Worm (Caenorhabditis elegans) whole organism, early embryonic: Measurements from ENCODE around the gene pbo-1.
A peak's percentile ranks its signal among the peaks of the same experiment; 100 is the strongest.

Source experiments
- B0310.2 ChIP-seq: sonication (generic microtip); optimal IDR thresholded peaks from 2 replicates; lab custom pipeline; 2016; ENCODE audit warnings: mild to moderate bottlenecking, missing genetic modification characterization, missing compliant biosample characterization
- F13C5.2 ChIP-seq: sonication (generic microtip); optimal IDR thresholded peaks from 2 replicates; lab custom pipeline; 2017; ENCODE audit warnings: mild to moderate bottlenecking, missing genetic modification characterization, inconsistent platforms, missing compliant biosample characterization
- aly-1 ChIP-seq: sonication (generic microtip); optimal IDR thresholded peaks from 2 replicates; lab custom pipeline; 2016; ENCODE audit warnings: missing genetic modification characterization, missing compliant biosample characterization
- ama-1 ChIP-seq: fragments of 150-350 bp; optimal IDR thresholded peaks from 2 replicates; lab custom pipeline; 2014
- ceh-13 ChIP-seq: fragments of 200-800 bp; sonication (Bioruptor generic); optimal IDR thresholded peaks from 2 replicates; lab custom pipeline; 2018; ENCODE audit warnings: mild to moderate bottlenecking, missing genetic modification characterization, missing compliant biosample characterization
- ceh-36 ChIP-seq: sonication (generic microtip); optimal IDR thresholded peaks from 2 replicates; lab custom pipeline; 2016; ENCODE audit warnings: missing genetic modification characterization, inconsistent platforms, missing compliant biosample characterization
- ets-7 ChIP-seq: sonication (generic microtip); optimal IDR thresholded peaks from 2 replicates; lab custom pipeline; 2016; ENCODE audit warnings: missing genotype, missing genetic modification characterization, missing compliant biosample characterization
- flt-1 ChIP-seq: fragments of 200-800 bp; sonication (Bioruptor generic); IDR thresholded peaks from 2 replicates; pipeline ENCODE4 v1.3.6; 2022; ENCODE audit warnings: missing genetic modification characterization, missing compliant biosample characterization
- hmbx-1 ChIP-seq: sonication (generic microtip); optimal IDR thresholded peaks from 2 replicates; lab custom pipeline; 2016; ENCODE audit warnings: mild to moderate bottlenecking, missing genetic modification characterization, missing compliant biosample characterization
- hmg-4 ChIP-seq: fragments of 200-800 bp; sonication (Bioruptor generic); optimal IDR thresholded peaks from 2 replicates; lab custom pipeline; 2018; ENCODE audit warnings: mild to moderate bottlenecking, missing genetic modification characterization, missing compliant biosample characterization
- hnd-1 ChIP-seq: sonication (generic microtip); optimal IDR thresholded peaks from 2 replicates; lab custom pipeline; 2016; ENCODE audit warnings: missing genetic modification characterization, missing compliant biosample characterization
- pes-1 ChIP-seq: fragments of 200-800 bp; sonication (Bioruptor generic); IDR thresholded peaks from 2 replicates; pipeline ENCODE4 v1.3.6; 2022; ENCODE audit warnings: missing genetic modification reagents, missing genetic modification characterization, missing compliant biosample characterization
- scrt-1 ChIP-seq: fragments of 200-800 bp; sonication (Bioruptor generic); IDR thresholded peaks from 2 replicates; pipeline ENCODE4 v1.3.6; 2022; ENCODE audit warnings: missing genetic modification characterization, missing compliant biosample characterization
- sea-1 ChIP-seq: fragments of 200-800 bp; sonication (Bioruptor generic); conservative IDR thresholded peaks from 2 replicates; pipeline ENCODE4 v1.3.6; 2022; ENCODE audit warnings: missing genetic modification characterization, missing compliant biosample characterization
- tbx-11 ChIP-seq: fragments of 200-800 bp; sonication (Bioruptor generic); IDR thresholded peaks from 2 replicates; pipeline ENCODE4 v1.3.6; 2022; ENCODE audit warnings: missing genetic modification characterization, missing compliant biosample characterization
- tbx-37 ChIP-seq: fragments of 200-800 bp; sonication (Bioruptor generic); conservative IDR thresholded peaks from 2 replicates; pipeline ENCODE4 v1.3.6; 2022; ENCODE audit warnings: missing genetic modification reagents, missing genetic modification characterization, missing compliant biosample characterization
- tra-4 ChIP-seq: sonication (generic microtip); optimal IDR thresholded peaks from 2 replicates; lab custom pipeline; 2017; ENCODE audit warnings: missing genetic modification characterization, missing compliant biosample characterization

The pbo-1 gene

DNA sequence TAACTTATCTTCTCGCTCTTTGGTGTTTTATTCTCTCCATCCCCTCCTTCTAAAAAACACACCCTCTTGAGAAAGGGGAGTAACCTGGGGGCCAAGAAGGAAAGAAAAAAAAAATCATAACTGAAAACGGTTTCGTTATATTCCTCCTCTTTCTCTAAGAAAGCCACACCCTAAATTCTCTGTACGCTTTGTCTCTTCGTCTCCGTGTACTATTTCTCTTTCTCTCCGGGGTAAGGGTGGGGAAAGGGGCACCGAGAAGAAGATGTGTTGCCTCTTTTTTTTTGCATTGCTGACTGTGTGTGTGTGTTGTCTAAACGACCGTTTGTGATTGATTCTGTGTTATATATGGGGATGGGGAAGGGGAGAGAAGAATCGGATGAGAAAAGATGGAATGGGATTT, 30.1 kb downstream of the pbo-1 start:
- TF ChIP-seq scrt-1 (no peak), ama-1 (lab: Kevin White, UChicago) (no peak), tbx-37 (GFP tag; lab: Robert Waterston, UW) (no peak), pes-1 (GFP tag; lab: Robert Waterston, UW) (no peak), hnd-1 (no peak), hmbx-1 (tag; lab: Kevin White, UChicago) (no peak), tra-4 (tag; lab: Kevin White, UChicago) (no peak), ets-7 (no peak)

DNA sequence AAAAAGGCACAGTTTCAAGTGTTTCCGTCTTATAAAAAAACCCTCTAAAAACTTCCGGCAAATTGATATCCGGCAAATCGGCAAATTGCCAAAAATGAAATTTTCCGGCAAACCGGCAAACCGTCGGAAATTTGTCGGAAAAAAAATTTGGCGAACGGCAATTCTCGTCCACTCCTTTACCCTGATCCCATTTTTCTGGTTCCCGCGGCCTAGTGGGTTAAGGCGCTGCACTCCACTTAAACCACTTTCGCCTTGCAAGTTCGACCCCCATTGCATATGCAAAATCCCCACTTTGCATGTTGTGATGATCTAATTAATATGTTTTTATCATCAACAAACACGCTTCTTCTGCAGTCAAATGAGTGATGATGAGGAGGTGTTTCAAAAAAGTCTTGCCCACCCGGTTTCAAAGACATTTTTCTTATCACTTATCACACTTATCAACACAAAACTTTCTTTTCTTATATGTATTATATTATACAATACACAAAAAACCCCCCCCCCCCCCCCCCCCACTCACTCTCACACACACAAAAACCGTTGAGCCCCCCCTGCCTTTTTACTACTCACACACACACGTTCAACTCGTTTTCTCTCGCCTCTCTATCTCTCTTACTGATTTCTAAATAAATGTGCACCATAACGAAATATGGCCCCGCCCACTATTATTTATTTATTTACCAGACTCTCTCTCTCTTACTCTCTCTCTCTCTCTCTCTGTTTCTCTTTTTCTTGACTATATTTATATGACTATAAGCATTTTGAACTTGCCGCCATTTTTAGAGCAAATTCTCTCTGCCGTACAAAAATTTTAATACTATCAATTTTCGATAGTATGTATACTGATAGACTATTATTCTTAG, 33.3 kb downstream of the pbo-1 start:
- TF ChIP-seq ceh-36 (tag; lab: Kevin White, UChicago) = no peak
- TF ChIP-seq ets-7 = no peak
- no peak for TF ChIP-seq sea-1
- no peak for TF ChIP-seq F13C5.2 (tag; lab: Kevin White, UChicago)
- no peak for TF ChIP-seq tbx-37 (GFP tag; lab: Robert Waterston, UW)
- no peak for TF ChIP-seq tbx-11 (GFP tag; lab: Robert Waterston, UW)
- no peak for TF ChIP-seq flt-1 (GFP tag; lab: Robert Waterston, UW)
- TF ChIP-seq tra-4 (tag; lab: Kevin White, UChicago) = no peak
- no peak for TF ChIP-seq hmg-4 (GFP tag; lab: Kevin White, UChicago)
- TF ChIP-seq hmbx-1 (tag; lab: Kevin White, UChicago) = no peak
- TF ChIP-seq ceh-13 (GFP tag; lab: Kevin White, UChicago) = no peak
- TF ChIP-seq B0310.2 = no peak
- TF ChIP-seq aly-1 = no peak
- TF ChIP-seq pes-1 (GFP tag; lab: Robert Waterston, UW) = no peak
- no peak for TF ChIP-seq hnd-1
- no peak for TF ChIP-seq ama-1 (lab: Kevin White, UChicago)
- no peak for TF ChIP-seq scrt-1

DNA sequence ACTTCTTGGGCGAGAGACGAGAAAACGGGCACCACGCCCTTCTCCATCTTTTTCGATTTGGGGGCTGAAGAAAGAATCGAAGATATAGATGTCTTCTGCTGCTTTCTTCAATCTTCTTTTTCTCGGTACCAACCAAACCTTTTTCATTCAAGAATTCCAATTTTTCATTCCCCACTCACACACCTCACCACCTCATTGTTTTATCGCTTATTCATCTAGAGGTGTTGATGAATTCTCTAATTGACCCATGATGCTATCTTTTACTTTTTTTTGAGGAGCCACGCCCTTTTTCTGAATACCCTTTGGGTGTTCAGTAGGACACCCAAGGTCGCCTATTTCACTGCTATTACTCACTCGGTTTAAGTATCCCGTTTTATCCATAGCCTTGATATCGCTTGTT, 34.7 kb downstream of the pbo-1 start:
- TF ChIP-seq pes-1 (GFP tag; lab: Robert Waterston, UW) (no peak), tbx-37 (GFP tag; lab: Robert Waterston, UW) (no peak), ceh-13 (GFP tag; lab: Kevin White, UChicago) (no peak), tra-4 (tag; lab: Kevin White, UChicago) (no peak)

DNA sequence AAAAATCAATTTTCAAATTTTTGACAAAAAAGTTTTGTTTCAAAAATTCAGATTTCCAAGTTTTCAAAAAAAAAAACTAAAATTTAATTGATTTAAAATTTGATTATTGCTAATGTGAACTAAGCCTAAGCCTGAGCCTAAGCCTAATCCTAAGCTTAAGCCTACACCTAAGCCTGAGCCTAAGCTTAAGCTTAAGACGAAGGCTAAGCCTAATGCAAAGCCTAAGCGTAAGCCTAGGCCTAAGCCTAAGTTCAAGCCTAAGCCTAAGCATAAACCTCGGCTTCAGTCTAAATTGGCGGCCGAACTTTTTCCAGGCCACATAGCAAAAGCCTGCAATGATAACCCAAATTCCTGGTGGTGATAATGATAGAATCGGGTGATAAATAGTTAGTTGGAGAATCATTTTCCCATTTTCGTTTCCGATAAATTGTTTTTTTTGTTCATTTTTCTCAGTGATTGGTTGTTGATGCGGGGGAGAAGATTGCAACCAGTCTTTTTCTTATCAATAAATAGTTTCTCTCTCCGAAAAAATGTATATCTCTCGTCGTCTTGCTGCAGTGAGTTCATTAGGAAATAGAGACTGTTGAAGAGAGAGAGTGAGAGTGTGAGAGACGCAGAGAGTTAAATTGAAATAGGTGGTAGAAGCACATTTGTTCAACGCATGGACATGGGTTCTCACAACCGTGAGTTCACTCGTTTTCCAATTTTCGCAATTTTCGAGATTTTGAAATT, 38.9 kb downstream of the pbo-1 start:
- peak; percentile 47 for TF ChIP-seq ceh-36 (tag; lab: Kevin White, UChicago)
- TF ChIP-seq hnd-1 = no peak

DNA sequence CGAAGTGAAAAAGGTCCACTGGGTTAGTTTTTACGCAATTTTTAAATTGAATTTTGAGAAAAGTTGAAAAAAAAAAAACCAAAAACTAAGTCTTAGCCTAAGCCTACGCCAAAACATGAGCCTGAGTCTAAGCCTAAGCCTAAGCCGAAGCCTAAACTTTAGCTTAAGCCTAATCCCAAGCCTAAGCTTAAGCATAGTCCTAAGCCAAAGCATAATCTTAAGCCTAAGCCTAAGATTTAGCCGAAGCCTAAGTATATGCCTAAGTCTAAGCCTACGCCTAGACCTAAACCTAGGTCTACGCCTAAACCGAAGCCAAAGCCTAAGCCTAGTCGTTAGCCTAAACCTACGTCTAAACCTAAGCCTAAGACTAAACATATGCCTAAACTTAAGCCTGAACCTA, 44.6 kb downstream of the pbo-1 start:
- TF ChIP-seq scrt-1 (no peak), aly-1 (no peak), ceh-36 (tag; lab: Kevin White, UChicago) (peak; percentile 52)

DNA sequence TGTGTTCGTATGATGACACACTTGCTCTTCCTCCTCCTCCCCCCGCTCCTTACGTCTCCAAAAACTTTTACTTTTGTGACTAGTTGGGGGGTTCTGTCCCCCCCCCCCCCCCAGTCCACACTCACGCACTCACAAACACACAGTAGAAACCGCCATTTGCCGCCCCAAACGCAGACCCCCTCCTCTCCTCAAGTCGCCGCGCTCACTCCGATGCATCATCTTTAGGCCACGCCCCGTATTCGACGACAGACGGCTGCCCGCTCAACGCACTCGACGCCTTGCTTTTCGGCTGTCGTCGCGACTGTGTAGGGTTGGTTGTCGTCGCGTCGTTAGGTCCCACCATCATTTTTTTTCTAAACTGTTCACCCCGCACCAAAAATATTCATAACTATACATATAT, 50.1 kb downstream of the pbo-1 start, which contains the start of gene zmp-2:
Gene zmp-2, plus strand, starts transcription at position 247 of the 400 bp plus-strand sequence.
- no peak for TF ChIP-seq tbx-37 (GFP tag; lab: Robert Waterston, UW)
- no peak for TF ChIP-seq ceh-36 (tag; lab: Kevin White, UChicago)
- TF ChIP-seq sea-1 = no peak
- TF ChIP-seq F13C5.2 (tag; lab: Kevin White, UChicago) = no peak
- TF ChIP-seq hmg-4 (GFP tag; lab: Kevin White, UChicago) = no peak
- no peak for TF ChIP-seq B0310.2
- TF ChIP-seq hnd-1 = no peak
- no peak for TF ChIP-seq tra-4 (tag; lab: Kevin White, UChicago)

DNA sequence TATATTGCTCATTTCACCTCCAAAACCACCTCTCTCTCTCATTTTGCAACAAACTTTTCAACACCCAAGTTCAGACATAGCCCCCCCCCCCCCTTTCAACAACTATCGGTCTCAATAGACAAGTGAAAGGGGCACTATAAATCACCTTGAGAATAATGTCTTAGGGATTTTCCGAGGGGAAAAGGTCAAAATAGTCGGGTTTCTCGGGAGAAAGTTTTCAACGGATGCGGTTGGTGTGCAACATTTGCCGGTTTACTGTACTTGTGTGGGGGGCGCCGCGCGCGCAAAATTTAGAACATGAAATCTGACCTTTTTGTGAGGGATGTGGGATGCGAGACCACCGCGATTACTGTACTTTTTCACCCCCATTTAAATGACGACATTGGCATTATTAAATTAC, 51.7 kb downstream of the pbo-1 start:
- TF ChIP-seq ceh-13 (GFP tag; lab: Kevin White, UChicago) = no peak
- TF ChIP-seq ama-1 (lab: Kevin White, UChicago) = no peak
- TF ChIP-seq B0310.2 = no peak
- TF ChIP-seq scrt-1 = no peak
- TF ChIP-seq hnd-1 = no peak
- no peak for TF ChIP-seq hmbx-1 (tag; lab: Kevin White, UChicago)
- TF ChIP-seq tbx-11 (GFP tag; lab: Robert Waterston, UW) = no peak
- TF ChIP-seq pes-1 (GFP tag; lab: Robert Waterston, UW) = no peak
- TF ChIP-seq F13C5.2 (tag; lab: Kevin White, UChicago) = no peak
- no peak for TF ChIP-seq ceh-36 (tag; lab: Kevin White, UChicago)
- TF ChIP-seq flt-1 (GFP tag; lab: Robert Waterston, UW) = no peak
- TF ChIP-seq tbx-37 (GFP tag; lab: Robert Waterston, UW) = no peak
- no peak for TF ChIP-seq hmg-4 (GFP tag; lab: Kevin White, UChicago)
- no peak for TF ChIP-seq sea-1
- no peak for TF ChIP-seq tra-4 (tag; lab: Kevin White, UChicago)
- no peak for TF ChIP-seq aly-1
- no peak for TF ChIP-seq ets-7

DNA sequence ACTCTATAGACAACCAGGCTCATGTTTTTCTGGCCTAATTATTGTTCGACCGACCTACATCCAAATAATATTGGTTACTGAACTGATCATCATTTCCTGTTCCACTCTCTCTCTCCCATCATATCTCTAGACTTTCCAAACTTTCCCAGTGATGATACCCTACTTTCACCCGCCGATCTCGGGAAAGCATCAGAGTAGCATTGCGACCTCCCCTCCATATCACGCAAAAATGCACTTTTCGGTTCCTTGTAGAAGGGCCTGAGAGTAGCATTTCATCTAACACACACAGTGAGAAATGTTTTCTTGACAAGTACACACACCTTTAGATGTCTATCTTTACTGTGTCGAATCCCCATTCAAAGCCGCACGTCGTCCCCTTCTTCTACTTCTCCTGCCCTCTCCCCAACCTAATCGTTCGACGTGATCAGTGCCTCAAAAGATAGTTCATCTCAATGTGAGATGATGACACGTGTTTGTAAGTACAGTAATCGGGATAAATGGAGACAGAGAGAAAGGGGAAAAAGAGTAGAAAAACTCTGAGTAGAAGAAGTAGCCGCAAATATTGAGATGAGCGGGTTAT, 53.4 kb downstream of the pbo-1 start:
- TF ChIP-seq hmg-4 (GFP tag; lab: Kevin White, UChicago) (no peak), flt-1 (GFP tag; lab: Robert Waterston, UW) (no peak), pes-1 (GFP tag; lab: Robert Waterston, UW) (no peak), ceh-36 (tag; lab: Kevin White, UChicago) (no peak), F13C5.2 (tag; lab: Kevin White, UChicago) (no peak), tra-4 (tag; lab: Kevin White, UChicago) (no peak), ama-1 (lab: Kevin White, UChicago) (no peak), sea-1 (no peak), ets-7 (no peak), aly-1 (no peak), scrt-1 (no peak), B0310.2 (no peak), hmbx-1 (tag; lab: Kevin White, UChicago) (no peak)
